Worm (Caenorhabditis elegans) whole organism, L4 larva: ENCODE results near the gene fmo-3.

Experiments
- D1046.2 ChIP-seq: fragments of 200-800 bp; sonication (Bioruptor generic); IDR thresholded peaks from 2 replicates; pipeline ENCODE4 v1.3.6; 2022; ENCODE audit warnings: missing genetic modification characterization, missing compliant biosample characterization
- F26F4.8 ChIP-seq: fragments of 200-800 bp; sonication (Bioruptor generic); conservative IDR thresholded peaks from 2 replicates; pipeline ENCODE4 v1.3.6; 2022; ENCODE audit warnings: missing genetic modification characterization, missing compliant biosample characterization
- F37D6.2 ChIP-seq: sonication (generic microtip); optimal IDR thresholded peaks from 2 replicates; lab custom pipeline; 2016; ENCODE audit warnings: mild to moderate bottlenecking, missing genetic modification characterization, missing compliant biosample characterization
- F44E2.7 ChIP-seq: fragments of 200-800 bp; sonication (Bioruptor generic); IDR thresholded peaks from 2 replicates; pipeline ENCODE4 v2.1.2; 2022; ENCODE audit warnings: missing genetic modification characterization, missing compliant biosample characterization
- F49E8.2 ChIP-seq: sonication (generic microtip); optimal IDR thresholded peaks from 2 replicates; lab custom pipeline; 2016; ENCODE audit warnings: missing compliant biosample characterization, mild to moderate bottlenecking, missing genetic modification characterization, borderline replicate concordance
- R02D3.7 ChIP-seq: fragments of 150-350 bp; sonication (generic microtip); optimal IDR thresholded peaks from 3 replicates; lab custom pipeline; 2014; ENCODE audit warnings: missing biosample characterization, missing genetic modification characterization
- Y48G9A.11 ChIP-seq: fragments of 200-800 bp; sonication (Bioruptor generic); IDR thresholded peaks from 2 replicates; pipeline ENCODE4 v1.3.6; 2022; ENCODE audit warnings: missing genetic modification reagents, missing genetic modification characterization, missing compliant biosample characterization
- Y75B8A.6 ChIP-seq: fragments of 200-800 bp; sonication (Bioruptor generic); IDR thresholded peaks from 2 replicates; pipeline ENCODE4 v1.3.6; 2022; ENCODE audit warnings: missing genetic modification reagents, missing genetic modification characterization, missing compliant biosample characterization
- ZK546.5 ChIP-seq, 2 experiments: sonication (generic microtip); optimal IDR thresholded peaks; 2 replicates each; lab custom pipeline; 2017; ENCODE audit warnings: missing biosample characterization in 2 of 2, missing genetic modification characterization in 2 of 2
- aha-1 ChIP-seq: fragments of 150-350 bp; peaks from one replicate; lab custom pipeline; 2014; ENCODE audit warnings: missing biosample characterization, missing genetic modification characterization
- ama-1 ChIP-seq: fragments of 150-350 bp; optimal IDR thresholded peaks from 2 replicates; lab custom pipeline; 2014; ENCODE audit warnings: inconsistent platforms, mixed read lengths
- ceh-28 ChIP-seq: fragments of 150-350 bp; optimal IDR thresholded peaks from 2 replicates; lab custom pipeline; 2014; ENCODE audit warnings: missing biosample characterization, missing genetic modification reagents, missing genetic modification characterization
- ceh-32 ChIP-seq: sonication (generic microtip); optimal IDR thresholded peaks from 2 replicates; lab custom pipeline; 2016; ENCODE audit warnings: mild to moderate bottlenecking, missing genetic modification characterization, missing compliant biosample characterization; ENCODE audit not compliant: poor library complexity
- ceh-82 ChIP-seq: sonication (generic microtip); optimal IDR thresholded peaks from 2 replicates; lab custom pipeline; 2017; ENCODE audit warnings: missing biosample characterization, missing genetic modification characterization
- ctbp-1 ChIP-seq: fragments of 200-800 bp; sonication (Bioruptor generic); IDR thresholded peaks from 2 replicates; pipeline ENCODE4 v1.3.6; 2022; ENCODE audit warnings: missing genetic modification reagents, missing genetic modification characterization, missing compliant biosample characterization
- gei-8 ChIP-seq: fragments of 200-800 bp; sonication (Bioruptor generic); optimal IDR thresholded peaks from 2 replicates; lab custom pipeline; 2018; ENCODE audit warnings: mild to moderate bottlenecking, missing genetic modification characterization, missing compliant biosample characterization
- hlh-11 ChIP-seq: fragments of 200-800 bp; sonication (Bioruptor generic); optimal IDR thresholded peaks from 2 replicates; lab custom pipeline; 2018; ENCODE audit warnings: mild to moderate bottlenecking, missing genetic modification characterization, missing compliant biosample characterization
- lim-7 ChIP-seq: fragments of 200-800 bp; sonication (Bioruptor generic); IDR thresholded peaks from 2 replicates; pipeline ENCODE4 v1.3.6; 2022; ENCODE audit warnings: missing genetic modification characterization, missing compliant biosample characterization
- lin-29 ChIP-seq: fragments of 200-800 bp; sonication (Bioruptor generic); IDR thresholded peaks from 2 replicates; pipeline ENCODE4 v1.3.6; 2022; ENCODE audit warnings: missing genetic modification reagents, missing genetic modification characterization, missing compliant biosample characterization
- lin-38 ChIP-seq: fragments of 200-800 bp; sonication (Bioruptor generic); IDR thresholded peaks from 2 replicates; pipeline ENCODE4 v1.3.6; 2022; ENCODE audit warnings: missing genetic modification reagents, missing genetic modification characterization, missing compliant biosample characterization
- lin-39 ChIP-seq: fragments of 150-350 bp; optimal IDR thresholded peaks from 2 replicates; lab custom pipeline; 2014; ENCODE audit warnings: missing biosample characterization, missing genetic modification reagents, missing genetic modification characterization
- lir-3 ChIP-seq: sonication (generic microtip); optimal IDR thresholded peaks from 2 replicates; lab custom pipeline; 2016; ENCODE audit warnings: mild to moderate bottlenecking, missing genetic modification characterization, missing compliant biosample characterization
- madf-9 ChIP-seq: fragments of 200-800 bp; sonication (Bioruptor generic); conservative IDR thresholded peaks from 2 replicates; pipeline ENCODE4 v1.3.6; 2022; ENCODE audit warnings: missing genetic modification reagents, missing genetic modification characterization, missing compliant biosample characterization
- mdl-1 ChIP-seq, 2 experiments: fragments of 150-350 bp in 1 of 2; sonication (generic microtip) in 1 of 2; optimal IDR thresholded peaks; 2 replicates each; lab custom pipeline; 2014 to 2017; ENCODE audit warnings: missing biosample characterization in 2 of 2, missing genetic modification characterization in 2 of 2
- mxl-3 ChIP-seq: fragments of 200-800 bp; sonication (Bioruptor generic); optimal IDR thresholded peaks from 2 replicates; lab custom pipeline; 2018; ENCODE audit warnings: mild to moderate bottlenecking, missing genetic modification characterization, missing compliant biosample characterization
- nhr-10 ChIP-seq: fragments of 150-350 bp; optimal IDR thresholded peaks from 2 replicates; lab custom pipeline; 2014; ENCODE audit warnings: missing biosample characterization, missing genetic modification characterization
- nhr-11 ChIP-seq: fragments of 150-350 bp; optimal IDR thresholded peaks from 2 replicates; lab custom pipeline; 2014; ENCODE audit warnings: missing biosample characterization, missing genetic modification characterization
- nhr-111 ChIP-seq: fragments of 200-800 bp; sonication (Bioruptor generic); optimal IDR thresholded peaks from 2 replicates; lab custom pipeline; 2018; ENCODE audit warnings: mild to moderate bottlenecking, missing genetic modification characterization, missing compliant biosample characterization
- nhr-25 ChIP-seq: sonication (generic microtip); optimal IDR thresholded peaks from 2 replicates; lab custom pipeline; 2017; ENCODE audit warnings: missing genetic modification characterization, mild to moderate bottlenecking, missing compliant biosample characterization, antibody characterized with exemption, moderate library complexity, borderline replicate concordance; ENCODE audit not compliant: insufficient read depth
- nhr-41 ChIP-seq: fragments of 200-800 bp; sonication (Bioruptor generic); IDR thresholded peaks from 2 replicates; pipeline ENCODE4 v1.3.6; 2022; ENCODE audit warnings: missing genetic modification reagents, missing genetic modification characterization, missing compliant biosample characterization
- nhr-42 ChIP-seq: fragments of 200-800 bp; sonication (Bioruptor generic); IDR thresholded peaks from 2 replicates; pipeline ENCODE4 v1.3.6; 2022; ENCODE audit warnings: missing genetic modification characterization, missing compliant biosample characterization
- nhr-48 ChIP-seq: sonication (generic microtip); optimal IDR thresholded peaks from 2 replicates; lab custom pipeline; 2016; ENCODE audit warnings: mild to moderate bottlenecking, missing genetic modification characterization, missing compliant biosample characterization
- nhr-6 ChIP-seq: fragments of 150-350 bp; optimal IDR thresholded peaks from 2 replicates; lab custom pipeline; 2014; ENCODE audit warnings: missing biosample characterization, missing genetic modification characterization
- nhr-77 ChIP-seq: fragments of 150-350 bp; optimal IDR thresholded peaks from 2 replicates; lab custom pipeline; 2014; ENCODE audit warnings: missing biosample characterization, missing genetic modification characterization
- pha-4 ChIP-seq, 2 experiments: fragments of 150-350 bp in 1 of 2; fragments of 200-800 bp in 1 of 2; sonication (Bioruptor generic) in 1 of 2; IDR thresholded peaks in 1 of 2; optimal IDR thresholded peaks in 1 of 2; 2 replicates each; pipeline versions ENCODE4 v1.3.6 to Lab custom; 2014 to 2022; ENCODE audit warnings: missing genetic modification characterization in 2 of 2, missing genetic modification reagents in 2 of 2, missing biosample characterization in 1 of 2, missing compliant biosample characterization in 1 of 2
- pqm-1 ChIP-seq: sonication (generic microtip); optimal IDR thresholded peaks from 2 replicates; lab custom pipeline; 2017; ENCODE audit warnings: missing biosample characterization, missing genetic modification characterization
- rbr-2 ChIP-seq: sonication (generic microtip); optimal IDR thresholded peaks from 2 replicates; lab custom pipeline; 2016; ENCODE audit warnings: missing genotype, missing genetic modification characterization, missing compliant biosample characterization
- sdz-12 ChIP-seq: fragments of 200-800 bp; sonication (Bioruptor generic); optimal IDR thresholded peaks from 2 replicates; lab custom pipeline; 2018; ENCODE audit warnings: mild to moderate bottlenecking, missing genetic modification characterization, missing compliant biosample characterization
- snpc-4 ChIP-seq: fragments of 150-350 bp; optimal IDR thresholded peaks from 2 replicates; lab custom pipeline; 2014; ENCODE audit warnings: missing biosample characterization, missing genetic modification characterization
- spr-1 ChIP-seq: sonication (generic microtip); optimal IDR thresholded peaks from 2 replicates; lab custom pipeline; 2016; ENCODE audit warnings: mild to moderate bottlenecking, missing genetic modification characterization, missing compliant biosample characterization
- spr-3 ChIP-seq: fragments of 200-800 bp; sonication (Bioruptor generic); optimal IDR thresholded peaks from 2 replicates; lab custom pipeline; 2018; ENCODE audit warnings: mild to moderate bottlenecking, missing genetic modification characterization, missing compliant biosample characterization
- tag-97 ChIP-seq: fragments of 200-800 bp; sonication (Bioruptor generic); IDR thresholded peaks from 2 replicates; pipeline ENCODE4 v1.3.6; 2022; ENCODE audit warnings: missing genetic modification characterization, missing compliant biosample characterization
- unc-130 ChIP-seq: sonication (generic microtip); optimal IDR thresholded peaks from 2 replicates; lab custom pipeline; 2016; ENCODE audit warnings: missing genetic modification reagents, missing genetic modification characterization, missing compliant biosample characterization
- unc-62 ChIP-seq, 3 experiments: fragments of 150-350 bp in 1 of 3; sonication (generic microtip); optimal IDR thresholded peaks in 2 of 3; peaks in 1 of 3; 1 replicate in 1 of 3; 2 replicates in 2 of 3; lab custom pipeline; 2014 to 2017; ENCODE audit warnings: missing biosample characterization in 3 of 3, missing genetic modification characterization in 3 of 3, missing genetic modification reagents in 3 of 3, missing genotype in 1 of 3
- zfp-2 ChIP-seq: sonication (generic microtip); optimal IDR thresholded peaks from 2 replicates; lab custom pipeline; 2016; ENCODE audit warnings: mild to moderate bottlenecking, missing genetic modification characterization, missing compliant biosample characterization
- zip-11 ChIP-seq: fragments of 200-800 bp; sonication (Bioruptor generic); IDR thresholded peaks from 2 replicates; pipeline ENCODE4 v1.3.6; 2022; ENCODE audit warnings: missing genetic modification characterization, missing compliant biosample characterization
- zip-2 ChIP-seq: fragments of 150-350 bp; optimal IDR thresholded peaks from 2 replicates; lab custom pipeline; 2014; ENCODE audit warnings: missing biosample characterization, missing genetic modification characterization
- ztf-7 ChIP-seq: fragments of 150-350 bp; optimal IDR thresholded peaks from 2 replicates; lab custom pipeline; 2014; ENCODE audit warnings: missing biosample characterization, missing genetic modification characterization

fmo-3 gene

DNA sequence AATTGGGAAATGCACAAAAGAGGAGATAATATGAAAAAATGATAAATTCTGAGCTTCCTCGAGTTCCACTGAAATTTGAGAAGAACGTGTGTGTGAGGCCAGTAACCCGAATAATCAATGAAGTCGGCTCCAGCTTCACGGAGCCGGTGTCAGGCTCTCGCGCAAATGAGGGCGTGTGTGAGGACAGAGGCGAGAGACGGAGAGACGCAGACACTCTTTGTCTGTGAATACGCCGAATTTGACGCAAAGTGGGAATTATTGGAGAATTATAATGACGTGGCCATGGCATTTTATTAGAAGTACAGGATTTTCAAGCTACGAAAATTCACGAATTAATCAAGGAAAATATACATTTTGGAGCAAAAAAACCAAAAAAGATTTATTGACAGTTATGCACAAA is 45.4 kb downstream of the fmo-3 start (continued):
- no peak for TF ChIP-seq zip-11
- peak; percentile 7 for TF ChIP-seq nhr-48
- no peak for TF ChIP-seq nhr-77 (tag; lab: Kevin White, UChicago)
- no peak for TF ChIP-seq R02D3.7 (tag; lab: Kevin White, UChicago)
- no peak for TF ChIP-seq zip-2 (tag; lab: Kevin White, UChicago)
- TF ChIP-seq mdl-1 (tag; optimal IDR thresholded peaks at IDR 0.05; lab: Kevin White, UChicago): peak in 1 of 2 experiments; percentile 8
- peak; percentile 97 for TF ChIP-seq aha-1 (tag; lab: Kevin White, UChicago)
- TF ChIP-seq, all 104 proteins: peak for 28

DNA sequence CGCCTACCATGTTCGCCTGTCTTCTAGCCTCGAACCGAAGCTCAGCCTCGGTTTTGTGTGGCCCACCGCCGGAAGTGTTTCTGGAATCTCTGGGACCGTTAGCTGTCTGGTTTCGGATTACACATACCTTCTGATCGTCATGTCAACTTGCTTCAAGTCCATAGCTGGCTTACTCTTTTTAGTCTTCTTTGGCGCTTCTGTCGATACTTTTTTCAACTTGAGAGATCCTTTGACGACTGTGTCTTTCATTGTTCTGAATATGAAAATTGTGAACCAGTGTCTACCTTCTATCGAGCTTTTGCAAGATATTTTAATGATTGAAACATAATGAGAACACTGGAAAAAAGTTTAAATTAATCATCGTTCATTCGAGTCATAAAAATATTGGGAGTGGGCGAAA is 46.0 kb downstream of the fmo-3 start, which contains the start of gene K01G5.8:
TSS of gene K01G5.8 (minus strand) at position 255 of the 400 bp plus-strand sequence.
- TF ChIP-seq F37D6.2 (no peak), lin-39 (tag; lab: Kevin White, UChicago) (no peak), ceh-32 (tag; lab: Kevin White, UChicago) (no peak), unc-62 (GFP tag; optimal IDR thresholded peaks at IDR 0.05 in 1 of 2; lab: Kevin White, UChicago) (no peak), unc-62 (tag; optimal IDR thresholded peaks at IDR 0.05; lab: Kevin White, UChicago) (no peak), ama-1 (lab: Kevin White, UChicago) (peak; percentile 41), spr-3 (GFP tag; lab: Kevin White, UChicago) (no peak), zfp-2 (no peak), zip-2 (tag; lab: Kevin White, UChicago) (no peak), unc-130 (no peak), D1046.2 (no peak), pqm-1 (tag; lab: Kevin White, UChicago) (no peak), lin-38 (GFP tag; lab: Robert Waterston, UW) (peak; percentile 63), zip-11 (no peak), mxl-3 (no peak), lir-3 (tag; lab: Kevin White, UChicago) (no peak), nhr-42 (GFP tag; lab: Robert Waterston, UW) (0 out of 2 replicates have a peak, but pooled peaks have one; percentile 48), lim-7 (0 out of 2 replicates have a peak, but pooled peaks have one; percentile 5), Y75B8A.6 (GFP tag; lab: Robert Waterston, UW) (0 out of 2 replicates have a peak, but pooled peaks have one; percentile 39), F49E8.2 (tag; lab: Kevin White, UChicago) (peak; percentile 8), lin-29 (GFP tag; lab: Robert Waterston, UW) (no peak), aha-1 (tag; lab: Kevin White, UChicago) (no peak), snpc-4 (tag; lab: Kevin White, UChicago) (no peak), F26F4.8 (no peak), spr-1 (tag; lab: Kevin White, UChicago) (no peak), ztf-7 (no peak), nhr-11 (tag; lab: Kevin White, UChicago) (no peak), nhr-41 (GFP tag; lab: Robert Waterston, UW) (no peak), pha-4 (GFP tag; IDR thresholded peaks at IDR 0.05; lab: Robert Waterston, UW) (0 out of 2 replicates have a peak, but pooled peaks have one; percentile 12), pha-4 (tag; optimal IDR thresholded peaks at IDR 0.05; lab: Kevin White, UChicago) (no peak), nhr-25 (tag; lab: Kevin White, UChicago) (no peak), sdz-12 (GFP tag; lab: Kevin White, UChicago) (no peak), F44E2.7 (GFP tag; lab: Robert Waterston, UW) (no peak), nhr-10 (tag; lab: Kevin White, UChicago) (no peak), madf-9 (GFP tag; lab: Robert Waterston, UW) (no peak), ceh-82 (tag; lab: Kevin White, UChicago) (no peak)

DNA sequence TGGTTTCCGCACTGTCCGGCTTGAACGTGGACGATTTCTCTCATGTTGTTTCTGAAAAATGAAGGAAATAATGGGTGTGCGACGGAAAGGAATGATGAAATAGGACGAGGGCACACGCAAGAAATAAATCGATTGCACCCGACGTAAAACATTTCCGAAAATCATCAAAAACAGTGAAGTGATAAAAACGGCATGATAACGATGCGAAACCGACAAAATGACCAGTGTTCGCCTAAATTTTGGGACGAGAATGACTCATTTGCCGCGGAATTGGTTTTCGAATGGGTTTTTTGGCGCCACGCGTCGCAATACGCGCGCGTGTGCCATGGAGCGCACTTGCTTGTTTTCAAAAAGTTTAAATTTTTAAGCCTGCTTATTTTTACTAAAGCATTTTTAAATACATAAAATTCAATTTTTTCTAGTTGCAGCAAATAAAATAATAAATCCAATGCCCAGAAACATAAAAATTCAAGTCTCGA is 47.9 kb downstream of the fmo-3 start, which contains the start of the genes tbb-1 and rib-2:
TSS of gene tbb-1 (minus strand) at position 51 of the 479 bp plus-strand sequence.
TSS of gene rib-2 (plus strand) at position 429 of the 479 bp plus-strand sequence.
- TF ChIP-seq tag-97 (GFP tag; lab: Robert Waterston, UW) (no peak), nhr-6 (tag; lab: Kevin White, UChicago) (peak; percentile 78), hlh-11 (tag; lab: Kevin White, UChicago) (peak; percentile 96), rbr-2 (tag; lab: Kevin White, UChicago) (peak; percentile 58), ctbp-1 (GFP tag; lab: Robert Waterston, UW) (no peak), ztf-7 (no peak), madf-9 (GFP tag; lab: Robert Waterston, UW) (peak; percentile 83; the same call in 1 of the 2 replicates), lin-29 (GFP tag; lab: Robert Waterston, UW) (no peak), nhr-25 (tag; lab: Kevin White, UChicago) (peak; percentile 71), nhr-111 (GFP tag; lab: Kevin White, UChicago) (no peak), ZK546.5 (tag; optimal IDR thresholded peaks at IDR 0.05; lab: Kevin White, UChicago) (no peak), Y48G9A.11 (GFP tag; lab: Robert Waterston, UW) (peak; percentile 88), gei-8 (no peak), ceh-28 (tag; lab: Kevin White, UChicago) (no peak), nhr-10 (tag; lab: Kevin White, UChicago) (peak; percentile 68), sdz-12 (GFP tag; lab: Kevin White, UChicago) (no peak), ceh-82 (tag; lab: Kevin White, UChicago) (no peak)
